Fruit fly (Drosophila melanogaster) whole organism, embryonic: Measurements from ENCODE around the gene Takl1.

Source experiments
- Atf3 ChIP-seq: fragments of 200-800 bp; sonication (Bioruptor generic); optimal IDR thresholded peaks from 3 replicates; lab custom pipeline; 2016; ENCODE audit warnings: missing biosample characterization, missing genetic modification characterization
- CG11085 ChIP-seq: fragments of 200-800 bp; sonication (Bioruptor generic); IDR thresholded peaks from 2 replicates; pipeline ENCODE4 v1.3.6; 2022; ENCODE audit warnings: missing biosample characterization, missing genetic modification characterization
- CG1647 ChIP-seq: fragments of 200-800 bp; sonication (Bioruptor generic); optimal IDR thresholded peaks from 3 replicates; lab custom pipeline; 2016; ENCODE audit warnings: missing biosample characterization, missing genetic modification characterization
- CG30431 ChIP-seq: fragments of 200-800 bp; sonication (Bioruptor generic); optimal IDR thresholded peaks from 2 replicates; lab custom pipeline; 2017; ENCODE audit warnings: missing biosample characterization, missing genetic modification characterization
- CG31224 ChIP-seq: fragments of 200-800 bp; sonication (Bioruptor generic); IDR thresholded peaks from 2 replicates; pipeline ENCODE4 v1.3.6; 2022; ENCODE audit warnings: missing biosample characterization, missing genetic modification characterization
- CG4328 ChIP-seq: fragments of 200-800 bp; sonication (Bioruptor generic); optimal IDR thresholded peaks from 3 replicates; lab custom pipeline; 2017; ENCODE audit warnings: missing biosample characterization, missing genetic modification reagents, missing genetic modification characterization
- CG8478 ChIP-seq: fragments of >200 bp; optimal IDR thresholded peaks from 2 replicates; lab custom pipeline; 2018
- Hmx ChIP-seq: fragments of 200-800 bp; sonication (Bioruptor generic); optimal IDR thresholded peaks from 2 replicates; lab custom pipeline; 2016; ENCODE audit warnings: missing biosample characterization, missing genetic modification characterization
- amos ChIP-seq: fragments of 200-800 bp; sonication (Bioruptor generic); IDR thresholded peaks from 2 replicates; pipeline ENCODE4 v1.3.6; 2022; ENCODE audit warnings: missing biosample characterization, missing genetic modification characterization; ENCODE audit not compliant: partially characterized antibody
- dan ChIP-seq: fragments of 200-800 bp; sonication (Bioruptor generic); IDR thresholded peaks from 2 replicates; pipeline ENCODE4 v1.3.6; 2022; ENCODE audit warnings: missing biosample characterization, missing genetic modification characterization
- danr ChIP-seq: fragments of 200-800 bp; sonication (Bioruptor generic); IDR thresholded peaks from 2 replicates; pipeline ENCODE4 v1.3.6; 2022; ENCODE audit warnings: missing biosample characterization, missing genetic modification characterization
- eyg ChIP-seq: fragments of 200-800 bp; sonication (Bioruptor generic); optimal IDR thresholded peaks from 3 replicates; lab custom pipeline; 2016; ENCODE audit warnings: missing biosample characterization, missing genetic modification characterization
- sisA ChIP-seq: fragments of 200-800 bp; sonication (Bioruptor generic); IDR thresholded peaks from 2 replicates; pipeline ENCODE4 v1.3.6; 2022; ENCODE audit warnings: missing biosample characterization, missing genetic modification characterization
- tna ChIP-seq: fragments of 200-800 bp; sonication (Bioruptor generic); IDR thresholded peaks from 2 replicates; pipeline ENCODE4 v1.3.6; 2022; ENCODE audit warnings: missing biosample characterization, missing genetic modification characterization; ENCODE audit not compliant: partially characterized antibody

- TF ChIP-seq tna (GFP tag; lab: Robert Waterston, UW): no peak
- no peak for TF ChIP-seq sisA (GFP tag; lab: Robert Waterston, UW)
- no peak for TF ChIP-seq CG4328 (GFP tag; lab: Kevin White, UChicago)
- TF ChIP-seq amos (GFP tag; lab: Robert Waterston, UW): no peak
- no peak for TF ChIP-seq Atf3 (GFP tag; lab: Kevin White, UChicago)
- no peak for TF ChIP-seq dan (GFP tag; lab: Robert Waterston, UW)
- no peak for TF ChIP-seq CG8478 (lab: Kevin White, UChicago)
- TF ChIP-seq eyg (GFP tag; lab: Kevin White, UChicago): no peak
- TF ChIP-seq CG1647 (GFP tag; lab: Kevin White, UChicago): no peak
- TF ChIP-seq danr: no peak
- no peak for TF ChIP-seq CG30431 (GFP tag; lab: Kevin White, UChicago)
- no peak for TF ChIP-seq CG31224 (GFP tag; lab: Robert Waterston, UW)
- TF ChIP-seq Hmx (GFP tag; lab: Kevin White, UChicago): no peak
- TF ChIP-seq CG11085: no peak
Measured at dm6 chr3R:20731331-20731730, 41.1 kb downstream of the Takl1 start, which contains the start of gene CG31205.
